Fruit fly (Drosophila melanogaster) whole organism, wandering third instar larva: Measurements from ENCODE around the gene CG14823.

Source experiments
- Abd-B ChIP-seq: fragments of >200 bp; optimal IDR thresholded peaks from 2 replicates; lab custom pipeline; 2017; ENCODE audit warnings: missing biosample characterization, missing genetic modification characterization
- CG32264 ChIP-seq: fragments of 200-800 bp; sonication (Bioruptor generic); optimal IDR thresholded peaks from 2 replicates; lab custom pipeline; 2016; ENCODE audit warnings: missing biosample characterization, missing genetic modification characterization
- CG9705 ChIP-seq: fragments of 200-800 bp; sonication (Bioruptor generic); optimal IDR thresholded peaks from 2 replicates; lab custom pipeline; 2018; ENCODE audit warnings: missing biosample characterization, mild to moderate bottlenecking, missing genetic modification characterization
- CrebA ChIP-seq: fragments of 200-800 bp; sonication (Bioruptor generic); optimal IDR thresholded peaks from 2 replicates; lab custom pipeline; 2016; ENCODE audit warnings: missing biosample characterization, mild to moderate bottlenecking, missing genetic modification characterization, borderline replicate concordance
- Dfd ChIP-seq: fragments of >200 bp; optimal IDR thresholded peaks from 2 replicates; lab custom pipeline; 2017; ENCODE audit warnings: missing biosample characterization, missing genetic modification characterization
- Dif ChIP-seq: fragments of 200-275, 200-300 bp; sonication (Bioruptor generic); optimal IDR thresholded peaks from 2 replicates; lab custom pipeline; 2018; ENCODE audit warnings: missing biosample characterization, missing genetic modification characterization; ENCODE audit not compliant: partially characterized antibody
- GATAd ChIP-seq: sonication (Bioruptor generic); optimal IDR thresholded peaks from 2 replicates; lab custom pipeline; 2016; ENCODE audit warnings: missing biosample characterization, missing genetic modification characterization
- HLH106 ChIP-seq: fragments of 200-800 bp; optimal IDR thresholded peaks from 3 replicates; lab custom pipeline; 2019; ENCODE audit warnings: missing biosample characterization, mild to moderate bottlenecking, missing genetic modification characterization, moderate library complexity
- Hnf4 ChIP-seq: fragments of 200-800 bp; sonication (Bioruptor generic); optimal IDR thresholded peaks from 2 replicates; lab custom pipeline; 2016; ENCODE audit warnings: missing biosample characterization, mild to moderate bottlenecking, missing genetic modification characterization
- Hr78 ChIP-seq: fragments of >200 bp; optimal IDR thresholded peaks from 2 replicates; lab custom pipeline; 2017; ENCODE audit warnings: missing biosample characterization, missing genetic modification characterization
- Jra ChIP-seq: sonication (Bioruptor generic); optimal IDR thresholded peaks from 2 replicates; lab custom pipeline; 2016; ENCODE audit warnings: missing biosample characterization, missing genetic modification characterization
- Mio ChIP-seq: sonication (Bioruptor generic); optimal IDR thresholded peaks from 2 replicates; lab custom pipeline; 2016; ENCODE audit warnings: missing biosample characterization, missing genetic modification characterization
- Myc ChIP-seq: fragments of >200 bp; optimal IDR thresholded peaks from 2 replicates; lab custom pipeline; 2017
- N ChIP-seq: fragments of >200 bp; optimal IDR thresholded peaks from 2 replicates; lab custom pipeline; 2018; ENCODE audit warnings: missing biosample characterization, missing external identifiers, missing genetic modification characterization
- OdsH ChIP-seq: fragments of 200-800 bp; sonication (Bioruptor generic); optimal IDR thresholded peaks from 2 replicates; lab custom pipeline; 2016; ENCODE audit warnings: missing biosample characterization, mild to moderate bottlenecking, missing genetic modification characterization
- Rel ChIP-seq, 2 experiments: fragments of 200-800 bp; sonication (Bioruptor generic) in 1 of 2; optimal IDR thresholded peaks; 2 replicates in 1 of 2; 3 replicates in 1 of 2; lab custom pipeline; 2016 to 2019; ENCODE audit warnings: mild to moderate bottlenecking in 2 of 2, missing biosample characterization in 2 of 2, missing genetic modification characterization in 2 of 2, moderate library complexity in 1 of 2
- Sp1 ChIP-seq: fragments of 200-800 bp; sonication (Bioruptor generic); optimal IDR thresholded peaks from 3 replicates; lab custom pipeline; 2019; ENCODE audit warnings: missing biosample characterization, mild to moderate bottlenecking, missing genetic modification characterization, moderate library complexity
- br ChIP-seq: fragments of 200-800 bp; sonication (Bioruptor generic); optimal IDR thresholded peaks from 2 replicates; lab custom pipeline; 2016; ENCODE audit warnings: missing biosample characterization, missing genetic modification characterization
- brk ChIP-seq: fragments of 200-800 bp; sonication (Bioruptor generic); optimal IDR thresholded peaks from 2 replicates; lab custom pipeline; 2016; ENCODE audit warnings: missing biosample characterization, mild to moderate bottlenecking, missing genetic modification characterization
- dmrt93B ChIP-seq: fragments of 200-800 bp; sonication (Bioruptor generic); optimal IDR thresholded peaks from 2 replicates; lab custom pipeline; 2018; ENCODE audit warnings: missing biosample characterization, mild to moderate bottlenecking, missing genetic modification characterization
- dsf ChIP-seq: sonication (Bioruptor generic); optimal IDR thresholded peaks from 2 replicates; lab custom pipeline; 2016; ENCODE audit warnings: missing biosample characterization, missing genetic modification characterization, borderline replicate concordance
- fru ChIP-seq: fragments of 200-800 bp; sonication (Bioruptor generic); optimal IDR thresholded peaks from 3 replicates; lab custom pipeline; 2016; ENCODE audit warnings: missing biosample characterization, mild to moderate bottlenecking, missing genetic modification characterization
- h ChIP-seq: fragments of 200-800 bp; sonication (Bioruptor generic); optimal IDR thresholded peaks from 3 replicates; lab custom pipeline; 2016; ENCODE audit warnings: missing biosample characterization, mild to moderate bottlenecking, missing genetic modification characterization
- jim ChIP-seq: fragments of 175-275, 200-325 bp; sonication (Bioruptor generic); optimal IDR thresholded peaks from 2 replicates; lab custom pipeline; 2016; ENCODE audit warnings: missing biosample characterization, mild to moderate bottlenecking, missing genetic modification characterization
- lola ChIP-seq: fragments of >200 bp; optimal IDR thresholded peaks from 2 replicates; lab custom pipeline; 2017; ENCODE audit warnings: missing biosample characterization, missing genetic modification characterization
- pan ChIP-seq: fragments of >200 bp; optimal IDR thresholded peaks from 2 replicates; lab custom pipeline; 2017
- psq ChIP-seq: fragments of 200-800 bp; sonication (Bioruptor generic); optimal IDR thresholded peaks from 3 replicates; lab custom pipeline; 2017; ENCODE audit warnings: missing biosample characterization, mild to moderate bottlenecking, missing genetic modification characterization, moderate library complexity
- rgr ChIP-seq: fragments of 200-800 bp; sonication (Bioruptor generic); optimal IDR thresholded peaks from 3 replicates; lab custom pipeline; 2016; ENCODE audit warnings: missing biosample characterization, mild to moderate bottlenecking, missing genetic modification characterization
- sage ChIP-seq: fragments of 200-800 bp; sonication (Bioruptor generic); optimal IDR thresholded peaks from 2 replicates; lab custom pipeline; 2016; ENCODE audit warnings: missing biosample characterization, mild to moderate bottlenecking, missing genetic modification characterization

CG14823 gene

DNA sequence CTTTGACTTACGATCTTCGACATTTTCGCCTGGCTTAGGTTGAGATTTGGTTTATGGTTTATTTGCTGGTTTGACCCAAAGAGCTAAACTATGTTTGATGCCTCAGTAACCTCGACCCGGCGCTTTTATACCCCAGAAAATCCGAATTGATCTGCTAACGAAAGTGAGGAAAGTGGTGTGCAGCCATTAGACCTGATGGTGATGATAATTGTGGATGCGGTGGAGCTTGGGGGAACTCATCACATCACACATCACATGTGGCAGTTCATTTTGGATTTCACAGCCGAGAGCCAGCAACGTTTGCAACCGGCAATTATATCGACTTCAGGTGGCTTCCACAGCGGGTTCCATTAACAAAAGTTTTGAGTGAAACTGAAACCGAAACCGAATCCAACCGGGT is 22.6 kb downstream of the CG14823 start, which contains the start of gene Cpr65Eb:
Cpr65Eb (minus strand) TSS at position 101 of the 400 bp plus-strand sequence.
- TF ChIP-seq HLH106 (tag; lab: Kevin White, UChicago) (no peak), Rel (GFP tag; optimal IDR thresholded peaks at IDR 0.05; lab: Kevin White, UChicago) (no peak), Rel (tag; optimal IDR thresholded peaks at IDR 0.05; lab: Kevin White, UChicago) (no peak), dmrt93B (GFP tag; lab: Kevin White, UChicago) (no peak), lola (GFP tag; lab: Kevin White, UChicago) (no peak)
- TF ChIP-seq, all 38 proteins: peak for 0

DNA sequence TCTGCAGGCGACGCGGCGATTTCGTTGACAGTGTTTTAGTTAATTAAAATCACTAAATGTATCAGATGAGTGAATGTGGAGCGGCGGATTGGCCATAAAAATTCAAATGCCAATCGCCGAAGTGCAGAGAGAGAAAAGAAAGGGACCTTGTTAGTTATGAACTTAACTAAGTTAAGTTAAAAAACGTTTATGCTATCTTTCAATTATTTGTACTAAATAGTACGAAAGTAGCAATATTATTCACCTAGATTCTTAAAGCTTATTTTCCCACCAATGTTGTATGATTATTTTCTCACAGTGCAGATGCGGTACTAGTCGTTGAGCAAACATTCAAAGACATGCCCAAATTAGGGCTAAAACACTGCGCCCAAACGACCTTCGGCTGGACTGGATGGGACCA is 24.6 kb downstream of the CG14823 start:
- peak; percentile 2 for TF ChIP-seq fru (GFP tag; lab: Kevin White, UChicago)
- no peak for TF ChIP-seq Dfd (GFP tag; lab: Kevin White, UChicago)
- no peak for TF ChIP-seq GATAd
- no peak for TF ChIP-seq N
- TF ChIP-seq br (GFP tag; lab: Kevin White, UChicago): no peak
- peak; percentile 5 for TF ChIP-seq HLH106 (tag; lab: Kevin White, UChicago)
- peak; percentile 36 for TF ChIP-seq h

DNA sequence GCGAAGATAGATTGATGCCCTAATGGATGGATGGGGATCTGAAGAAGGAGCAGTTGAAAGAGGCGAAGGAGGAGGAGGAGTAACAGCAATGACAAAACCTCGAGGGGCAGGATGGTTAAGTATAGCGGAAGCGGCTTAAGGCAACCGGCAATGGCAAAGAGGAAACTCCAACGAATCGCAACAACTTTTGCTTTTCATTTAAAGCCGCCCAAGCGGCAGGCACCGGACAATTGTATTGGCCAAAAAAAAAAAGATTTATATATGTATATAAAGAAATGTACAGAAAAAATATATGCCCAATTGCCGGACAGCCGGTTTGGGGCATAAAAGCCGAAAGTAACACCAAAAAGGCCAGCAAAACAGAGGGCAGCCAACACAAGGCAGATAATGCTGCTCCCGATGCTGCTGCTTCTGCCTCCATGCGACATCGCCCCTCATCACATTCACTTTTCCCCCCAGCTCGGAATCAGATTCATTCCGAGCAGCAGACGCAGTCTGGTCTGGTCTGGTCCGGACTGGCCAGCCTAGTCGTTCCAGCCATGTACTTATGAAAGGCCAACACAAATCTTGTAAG is 25.3 kb downstream of the CG14823 start:
- TF ChIP-seq CG9705 (no peak), Dif (GFP tag; lab: Kevin White, UChicago) (no peak), dsf (GFP tag; lab: Kevin White, UChicago) (no peak), fru (GFP tag; lab: Kevin White, UChicago) (no peak), CrebA (GFP tag; lab: Kevin White, UChicago) (no peak), dmrt93B (GFP tag; lab: Kevin White, UChicago) (no peak), Rel (GFP tag; optimal IDR thresholded peaks at IDR 0.05; lab: Kevin White, UChicago) (no peak), Rel (tag; optimal IDR thresholded peaks at IDR 0.05; lab: Kevin White, UChicago) (no peak), jim (no peak), br (GFP tag; lab: Kevin White, UChicago) (no peak), Abd-B (no peak), CG32264 (GFP tag; lab: Kevin White, UChicago) (no peak), psq (GFP tag; lab: Kevin White, UChicago) (no peak), Hnf4 (GFP tag; lab: Kevin White, UChicago) (no peak), Hr78 (GFP tag; lab: Kevin White, UChicago) (no peak), brk (no peak)

DNA sequence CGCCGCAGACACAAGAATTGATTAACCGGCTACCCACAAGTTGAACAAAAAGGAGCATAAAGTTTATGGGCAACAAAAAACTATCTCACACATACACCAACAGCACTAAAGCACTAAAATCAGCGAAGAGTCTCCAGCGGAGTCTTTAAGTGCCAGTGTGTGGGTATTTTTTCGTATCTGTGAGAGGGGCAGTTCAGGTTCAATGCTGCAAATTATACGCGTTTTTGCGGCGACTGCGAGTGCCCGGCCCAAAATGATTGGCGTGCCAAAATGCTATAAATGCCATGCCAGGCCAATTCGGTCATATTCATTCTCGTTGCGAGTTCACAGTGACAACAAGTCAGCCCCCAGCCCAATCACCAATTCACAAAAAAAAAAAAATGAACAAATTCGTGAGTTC is 26.8 kb downstream of the CG14823 start, which contains the start of gene Cpr65Ec:
Cpr65Ec (plus strand) TSS at position 301 of the 400 bp plus-strand sequence.
- TF ChIP-seq Sp1 (GFP tag; lab: Kevin White, UChicago) (no peak), pan (lab: Kevin White, UChicago) (no peak), brk (no peak), CrebA (GFP tag; lab: Kevin White, UChicago) (no peak), Mio (GFP tag; lab: Kevin White, UChicago) (no peak), GATAd (no peak), CG32264 (GFP tag; lab: Kevin White, UChicago) (no peak), Myc (no peak), OdsH (GFP tag; lab: Kevin White, UChicago) (no peak), dmrt93B (GFP tag; lab: Kevin White, UChicago) (no peak), Jra (GFP tag; lab: Kevin White, UChicago) (no peak), fru (GFP tag; lab: Kevin White, UChicago) (no peak), Hr78 (GFP tag; lab: Kevin White, UChicago) (no peak), sage (GFP tag; lab: Kevin White, UChicago) (no peak), HLH106 (tag; lab: Kevin White, UChicago) (no peak)

DNA sequence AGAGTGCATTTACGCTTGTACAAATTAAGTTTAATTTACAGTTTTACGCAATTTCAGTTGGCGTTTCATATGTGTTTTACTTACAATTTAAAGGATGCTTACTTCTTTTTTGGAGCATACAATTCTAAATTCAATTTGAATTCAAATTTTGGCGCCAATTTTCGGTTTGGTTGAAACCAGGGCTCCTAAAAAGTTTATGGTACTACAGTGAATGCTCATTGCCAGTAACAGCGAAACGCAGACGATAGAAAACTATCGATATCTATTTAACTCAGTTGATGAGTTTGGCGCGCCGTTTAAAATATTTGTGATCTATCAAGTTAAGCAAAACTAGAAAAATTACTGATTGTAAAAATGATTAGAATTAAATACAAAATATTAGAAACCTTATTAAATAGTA is 27.9 kb downstream of the CG14823 start:
- TF ChIP-seq rgr (GFP tag; lab: Kevin White, UChicago): no peak
- no peak for TF ChIP-seq lola (GFP tag; lab: Kevin White, UChicago)
- no peak for TF ChIP-seq CrebA (GFP tag; lab: Kevin White, UChicago)
- TF ChIP-seq, all 38 proteins: peak for 0
